Fruit fly (Drosophila melanogaster) whole organism, embryonic: ENCODE measurements around the gene CG31161.
A peak's percentile ranks its signal among the peaks of the same experiment; 100 is the strongest.

ENCODE experiments used
- ATbp ChIP-seq: fragments of 200-800 bp; sonication (Bioruptor generic); optimal IDR thresholded peaks from 2 replicates; lab custom pipeline; 2017; ENCODE audit warnings: missing biosample characterization, mild to moderate bottlenecking, missing genetic modification characterization, missing genetic modification reagents
- Ada2b ChIP-seq: fragments of 200-800 bp; sonication (Bioruptor generic); IDR thresholded peaks from 2 replicates; pipeline ENCODE4 v1.3.6; 2022; ENCODE audit warnings: missing biosample characterization, missing genetic modification characterization
- C15 ChIP-seq: fragments of 200-800 bp; sonication (Bioruptor generic); IDR thresholded peaks from 3 replicates; pipeline ENCODE4 v1.3.6; 2022; ENCODE audit warnings: missing biosample characterization, missing genetic modification characterization
- CG11504 ChIP-seq: fragments of 200-800 bp; sonication (Bioruptor generic); optimal IDR thresholded peaks from 3 replicates; lab custom pipeline; 2019; ENCODE audit warnings: missing biosample characterization, mild to moderate bottlenecking, missing genetic modification characterization, moderate library complexity
- CG11695 ChIP-seq: fragments of 200-800 bp; sonication (Bioruptor generic); IDR thresholded peaks from 3 replicates; pipeline ENCODE4 v1.3.6; 2022; ENCODE audit warnings: missing biosample characterization, missing genetic modification characterization
- CG13894 ChIP-seq: fragments of 200-800 bp; sonication (Bioruptor generic); optimal IDR thresholded peaks from 3 replicates; lab custom pipeline; 2018; ENCODE audit warnings: missing biosample characterization, mild to moderate bottlenecking, missing genetic modification characterization, moderate library complexity
- CG1529 ChIP-seq: fragments of 200-800 bp; sonication (Bioruptor generic); optimal IDR thresholded peaks from 3 replicates; lab custom pipeline; 2018; ENCODE audit warnings: missing biosample characterization, missing genetic modification characterization
- CG15601 ChIP-seq: fragments of 200-800 bp; sonication (Bioruptor generic); optimal IDR thresholded peaks from 3 replicates; lab custom pipeline; 2019; ENCODE audit warnings: missing biosample characterization, mild to moderate bottlenecking, missing genetic modification characterization, moderate library complexity
- CG16779 ChIP-seq: fragments of 200-800 bp; sonication (Bioruptor generic); IDR thresholded peaks from 2 replicates; pipeline ENCODE4 v1.3.6; 2022; ENCODE audit warnings: missing biosample characterization, missing genetic modification characterization
- CG16815 ChIP-seq: fragments of 200-800 bp; sonication (Bioruptor generic); optimal IDR thresholded peaks from 3 replicates; lab custom pipeline; 2017; ENCODE audit warnings: missing biosample characterization, mild to moderate bottlenecking, missing genetic modification characterization
- CG1792 ChIP-seq: fragments of 200-800 bp; sonication (Bioruptor generic); optimal IDR thresholded peaks from 2 replicates; lab custom pipeline; 2016; ENCODE audit warnings: missing biosample characterization, missing genetic modification characterization
- CG18011 ChIP-seq: fragments of 200-800 bp; sonication (Bioruptor generic); optimal IDR thresholded peaks from 2 replicates; lab custom pipeline; 2017; ENCODE audit warnings: missing biosample characterization, missing genetic modification characterization, mild to moderate bottlenecking, moderate library complexity, missing genotype
- CG18599 ChIP-seq: fragments of 200-800 bp; sonication (Bioruptor generic); optimal IDR thresholded peaks from 3 replicates; lab custom pipeline; 2017; ENCODE audit warnings: missing biosample characterization, missing genetic modification characterization, mild to moderate bottlenecking, moderate library complexity, missing genetic modification reagents
- CG2678 ChIP-seq: fragments of 200-800 bp; sonication (Bioruptor generic); optimal IDR thresholded peaks from 3 replicates; lab custom pipeline; 2019; ENCODE audit warnings: missing biosample characterization, mild to moderate bottlenecking, missing genetic modification characterization, moderate library complexity
- CG3281 ChIP-seq: fragments of 200-800 bp; sonication (Bioruptor generic); optimal IDR thresholded peaks from 3 replicates; lab custom pipeline; 2017; ENCODE audit warnings: missing biosample characterization, mild to moderate bottlenecking, missing genetic modification characterization
- CG3726 ChIP-seq: fragments of 200-800 bp; sonication (Bioruptor generic); IDR thresholded peaks from 3 replicates; pipeline ENCODE4, ENCODE4 v1.3.6; 2022; ENCODE audit warnings: missing biosample characterization, missing genetic modification characterization
- CG4404 ChIP-seq: fragments of 200-800 bp; sonication (Bioruptor generic); IDR thresholded peaks from 2 replicates; pipeline ENCODE4 v1.3.6; 2022; ENCODE audit warnings: missing biosample characterization, missing genetic modification characterization
- CG4707 ChIP-seq: fragments of 200-800 bp; sonication (Bioruptor generic); optimal IDR thresholded peaks from 2 replicates; lab custom pipeline; 2018; ENCODE audit warnings: missing biosample characterization, mild to moderate bottlenecking, missing genetic modification characterization, moderate library complexity
- CG6175 ChIP-seq: fragments of 200-800 bp; sonication (Bioruptor generic); IDR thresholded peaks from 3 replicates; pipeline ENCODE4 v1.3.6; 2022; ENCODE audit warnings: missing biosample characterization, missing genetic modification characterization
- CG6854 ChIP-seq: fragments of 200-800 bp; sonication (Bioruptor generic); optimal IDR thresholded peaks from 3 replicates; lab custom pipeline; 2017; ENCODE audit warnings: missing biosample characterization, mild to moderate bottlenecking, missing genetic modification characterization
- CG7963 ChIP-seq: fragments of 200-800 bp; sonication (Bioruptor generic); IDR thresholded peaks from 3 replicates; pipeline ENCODE4 v1.3.6; 2022; ENCODE audit warnings: missing biosample characterization, missing genetic modification characterization; ENCODE audit not compliant: partially characterized antibody
- CoRest ChIP-seq: fragments of 200-800 bp; sonication (Bioruptor generic); optimal IDR thresholded peaks from 3 replicates; lab custom pipeline; 2018; ENCODE audit warnings: missing biosample characterization, mild to moderate bottlenecking, missing genetic modification characterization, moderate library complexity
- E2f2 ChIP-seq: fragments of 200-800 bp; sonication (Bioruptor generic); IDR thresholded peaks from 2 replicates; pipeline ENCODE4 v1.3.6; 2022; ENCODE audit warnings: missing biosample characterization, missing genetic modification characterization
- GATAe ChIP-seq: fragments of 200-800 bp; sonication (Bioruptor generic); conservative IDR thresholded peaks from 2 replicates; pipeline ENCODE4 v1.3.6; 2022; ENCODE audit warnings: missing biosample characterization, missing genetic modification characterization
- HmgD ChIP-seq: fragments of 200-800 bp; sonication (Bioruptor generic); optimal IDR thresholded peaks from 3 replicates; lab custom pipeline; 2016; ENCODE audit warnings: missing biosample characterization, missing genetic modification characterization
- Jarid2 ChIP-seq: fragments of 200-800 bp; sonication (Bioruptor generic); optimal IDR thresholded peaks from 3 replicates; lab custom pipeline; 2017; ENCODE audit warnings: mild to moderate bottlenecking, missing biosample characterization, missing genetic modification reagents, missing genetic modification characterization
- Lhr ChIP-seq: fragments of 200-800 bp; sonication (Bioruptor generic); optimal IDR thresholded peaks from 3 replicates; lab custom pipeline; 2017; ENCODE audit warnings: mild to moderate bottlenecking, missing biosample characterization, missing genetic modification reagents, missing genetic modification characterization
- Neu2 ChIP-seq: fragments of 200-800 bp; sonication (Bioruptor generic); optimal IDR thresholded peaks from 3 replicates; lab custom pipeline; 2016; ENCODE audit warnings: missing biosample characterization, missing genetic modification characterization, borderline replicate concordance
- Xrp1 ChIP-seq: fragments of 200-800 bp; sonication (Bioruptor generic); IDR thresholded peaks from 2 replicates; pipeline ENCODE4 v1.3.6; 2022; ENCODE audit warnings: missing biosample characterization, missing genetic modification characterization
- ac ChIP-seq: fragments of 200-800 bp; sonication (Bioruptor generic); optimal IDR thresholded peaks from 3 replicates; lab custom pipeline; 2017; ENCODE audit warnings: missing biosample characterization, mild to moderate bottlenecking, missing genetic modification characterization
- ash1 ChIP-seq: fragments of 200-800 bp; sonication (Bioruptor generic); optimal IDR thresholded peaks from 2 replicates; lab custom pipeline; 2018; ENCODE audit warnings: missing biosample characterization, mild to moderate bottlenecking, missing genetic modification characterization
- bigmax ChIP-seq: fragments of 200-800 bp; sonication (Bioruptor generic); optimal IDR thresholded peaks from 2 replicates; lab custom pipeline; 2018; ENCODE audit warnings: missing biosample characterization, mild to moderate bottlenecking, missing genetic modification characterization
- bsh ChIP-seq, 2 experiments: fragments of 200-800 bp; sonication (Bioruptor generic); optimal IDR thresholded peaks; 2 replicates each; lab custom pipeline; 2017 to 2018; ENCODE audit warnings: mild to moderate bottlenecking in 2 of 2, missing biosample characterization in 2 of 2, missing genetic modification characterization in 2 of 2, moderate library complexity in 1 of 2
- cato ChIP-seq: fragments of 200-800 bp; sonication (Bioruptor generic); optimal IDR thresholded peaks from 2 replicates; lab custom pipeline; 2016; ENCODE audit warnings: missing biosample characterization, missing genetic modification characterization, borderline replicate concordance
- ci ChIP-seq: fragments of 200-800 bp; sonication (Bioruptor generic); IDR thresholded peaks from 3 replicates; pipeline ENCODE4 v1.3.6; 2022; ENCODE audit warnings: missing biosample characterization, missing genetic modification characterization
- da ChIP-seq: fragments of 200-800 bp; sonication (Bioruptor generic); optimal IDR thresholded peaks from 2 replicates; lab custom pipeline; 2016; ENCODE audit warnings: missing biosample characterization, missing genetic modification characterization
- fru ChIP-seq: fragments of >200 bp; optimal IDR thresholded peaks from 2 replicates; lab custom pipeline; 2017
- lola ChIP-seq, 3 experiments: fragments of >200 bp in 2 of 3; fragments of 200-800 bp in 1 of 3; sonication (Bioruptor generic) in 1 of 3; optimal IDR thresholded peaks; 2 replicates each; lab custom pipeline; 2017 to 2019; ENCODE audit warnings: missing biosample characterization in 3 of 3, missing genetic modification characterization in 3 of 3, mild to moderate bottlenecking in 1 of 3, moderate library complexity in 1 of 3
- lov ChIP-seq, 2 experiments: fragments of 200-800 bp in 1 of 2; fragments of >200 bp in 1 of 2; sonication (Bioruptor generic) in 1 of 2; IDR thresholded peaks in 1 of 2; optimal IDR thresholded peaks in 1 of 2; 2 replicates in 1 of 2; 3 replicates in 1 of 2; pipeline versions ENCODE4 v1.3.6 to Lab custom; 2017 to 2022; ENCODE audit warnings: missing biosample characterization in 1 of 2, missing genetic modification characterization in 1 of 2
- luna ChIP-seq: fragments of 200-800 bp; sonication (Bioruptor generic); optimal IDR thresholded peaks from 2 replicates; lab custom pipeline; 2016; ENCODE audit warnings: missing biosample characterization, missing genetic modification characterization
- mld ChIP-seq: fragments of 200-800 bp; sonication (Bioruptor generic); IDR thresholded peaks from 3 replicates; pipeline ENCODE4 v1.3.6; 2022; ENCODE audit warnings: missing biosample characterization, missing genetic modification characterization; ENCODE audit not compliant: partially characterized antibody
- nmo ChIP-seq: fragments of 200-800 bp; sonication (Bioruptor generic); optimal IDR thresholded peaks from 2 replicates; lab custom pipeline; 2018; ENCODE audit warnings: missing biosample characterization, mild to moderate bottlenecking, missing genetic modification characterization, moderate library complexity
- pzg ChIP-seq: fragments of 200-800 bp; sonication (Bioruptor generic); optimal IDR thresholded peaks from 3 replicates; lab custom pipeline; 2018; ENCODE audit warnings: missing biosample characterization, mild to moderate bottlenecking, missing genetic modification characterization, moderate library complexity
- slbo ChIP-seq: fragments of 200-800 bp; sonication (Bioruptor generic); IDR thresholded peaks from 2 replicates; pipeline ENCODE4 v1.3.6; 2022; ENCODE audit warnings: missing biosample characterization, missing genetic modification characterization
- ssp ChIP-seq: fragments of 200-800 bp; sonication (Bioruptor generic); IDR thresholded peaks from 2 replicates; pipeline ENCODE4 v1.3.6; 2022; ENCODE audit warnings: missing biosample characterization, missing genetic modification characterization
- sug ChIP-seq: fragments of 200-800 bp; optimal IDR thresholded peaks from 2 replicates; lab custom pipeline; 2019; ENCODE audit warnings: missing biosample characterization, mild to moderate bottlenecking, missing genetic modification characterization, moderate library complexity
- tin ChIP-seq: fragments of 200-800 bp; sonication (Bioruptor generic); optimal IDR thresholded peaks from 3 replicates; lab custom pipeline; 2016; ENCODE audit warnings: missing biosample characterization, missing genetic modification characterization
- toy ChIP-seq: fragments of 200-800 bp; sonication (Bioruptor generic); IDR thresholded peaks from 2 replicates; pipeline ENCODE4 v1.3.6; 2022; ENCODE audit warnings: missing biosample characterization, missing genetic modification characterization
- tx ChIP-seq: fragments of 200-800 bp; sonication (Bioruptor generic); optimal IDR thresholded peaks from 2 replicates; lab custom pipeline; 2016; ENCODE audit warnings: missing biosample characterization, missing genetic modification characterization
- zen ChIP-seq: fragments of 200-800 bp; sonication (Bioruptor generic); optimal IDR thresholded peaks from 3 replicates; lab custom pipeline; 2018; ENCODE audit warnings: missing biosample characterization, mild to moderate bottlenecking, missing genetic modification characterization, moderate library complexity

CG31161 gene

DNA sequence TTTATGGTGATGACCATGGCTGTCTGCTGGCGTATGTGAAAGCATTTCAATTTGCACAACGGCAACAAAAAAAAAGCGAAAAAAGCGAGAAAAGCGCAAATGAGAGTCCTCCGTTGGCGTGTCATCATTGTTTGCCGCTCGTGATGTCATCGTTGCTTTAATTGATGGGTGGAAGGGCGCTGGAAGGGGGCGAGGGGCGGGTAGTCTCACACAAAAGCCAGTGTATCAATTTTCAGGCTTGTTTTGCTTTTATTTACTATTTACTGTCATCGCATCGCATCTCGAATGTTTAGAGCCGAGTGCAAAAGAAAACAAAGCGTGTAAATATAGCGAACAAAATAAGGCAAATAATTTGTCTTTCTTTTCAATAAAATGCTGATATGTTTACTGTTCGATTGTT is 27.0 kb upstream of the CG31161 start (continued):
- TF ChIP-seq fru (no peak), cato (no peak), CG1792 (GFP tag; lab: Kevin White, UChicago) (no peak), lov (optimal IDR thresholded peaks at IDR 0.05; lab: Kevin White, UChicago) (no peak), lov (GFP tag; IDR thresholded peaks at IDR 0.05; lab: Robert Waterston, UW) (0 out of 3 replicates have a peak, but pooled peaks have one; percentile 47), ash1 (GFP tag; lab: Kevin White, UChicago) (no peak), Jarid2 (peak; percentile 30), ac (GFP tag; lab: Kevin White, UChicago) (peak; percentile 51), CG18599 (GFP tag; lab: Kevin White, UChicago) (no peak), pzg (GFP tag; lab: Kevin White, UChicago) (no peak), nmo (peak; percentile 30), CG11695 (GFP tag; lab: Robert Waterston, UW) (no peak), Neu2 (GFP tag; lab: Kevin White, UChicago) (no peak), E2f2 (GFP tag; lab: Robert Waterston, UW) (no peak), CG4404 (GFP tag; lab: Robert Waterston, UW) (no peak), CG15601 (peak; percentile 51), CG13894 (no peak), lola (GFP tag; optimal IDR thresholded peaks at IDR 0.05; lab: Kevin White, UChicago) (peak in 1 of 3 experiments; percentile 42), CG3726 (GFP tag; lab: Robert Waterston, UW) (no peak), CG18011 (GFP tag; lab: Kevin White, UChicago) (no peak), slbo (GFP tag; lab: Robert Waterston, UW) (no peak), toy (GFP tag; lab: Robert Waterston, UW) (no peak), ssp (no peak), Ada2b (GFP tag; lab: Robert Waterston, UW) (no peak), CoRest (peak; percentile 4), zen (tag; lab: Kevin White, UChicago) (no peak), GATAe (GFP tag; lab: Robert Waterston, UW) (no peak), CG3281 (GFP tag; lab: Kevin White, UChicago) (no peak), CG2678 (tag; lab: Kevin White, UChicago) (peak; percentile 65), CG6175 (GFP tag; lab: Robert Waterston, UW) (no peak), C15 (no peak), Lhr (GFP tag; lab: Kevin White, UChicago) (peak; percentile 6), ATbp (GFP tag; lab: Kevin White, UChicago) (peak; percentile 88), luna (GFP tag; lab: Kevin White, UChicago) (no peak), ci (GFP tag; lab: Robert Waterston, UW) (peak; percentile 63; the same call in 1 of the 3 replicates), tin (GFP tag; lab: Kevin White, UChicago) (no peak), da (GFP tag; lab: Kevin White, UChicago) (no peak), tx (GFP tag; lab: Kevin White, UChicago) (no peak), CG1529 (GFP tag; lab: Kevin White, UChicago) (peak; percentile 65), CG6854 (GFP tag; lab: Kevin White, UChicago) (no peak), Xrp1 (GFP tag; lab: Robert Waterston, UW) (peak; percentile 51), CG11504 (peak; percentile 65), HmgD (GFP tag; lab: Kevin White, UChicago) (no peak), CG4707 (GFP tag; lab: Kevin White, UChicago) (peak; percentile 22), sug (tag; lab: Kevin White, UChicago) (no peak), CG7963 (no peak), CG16779 (no peak), bsh (GFP tag; optimal IDR thresholded peaks at IDR 0.05; lab: Kevin White, UChicago) (peak in 1 of 2 experiments; percentile 72), CG16815 (GFP tag; lab: Kevin White, UChicago) (no peak), bigmax (GFP tag; lab: Kevin White, UChicago) (no peak), mld (GFP tag; lab: Robert Waterston, UW) (no peak)
